Worm (Caenorhabditis elegans) whole organism, L4 larva: ENCODE results near the gene K02F6.1.

Experiments
- aly-2 ChIP-seq: sonication (generic microtip); optimal IDR thresholded peaks from 2 replicates; lab custom pipeline; 2018; ENCODE audit warnings: missing biosample characterization, missing genetic modification characterization
- ceh-62 ChIP-seq: sonication (generic microtip); optimal IDR thresholded peaks from 2 replicates; lab custom pipeline; 2017; ENCODE audit warnings: missing biosample characterization, missing genetic modification characterization
- hmg-1.1 ChIP-seq: fragments of 200-800 bp; sonication (Bioruptor generic); IDR thresholded peaks from 2 replicates; pipeline ENCODE4 v1.3.6; 2022; ENCODE audit warnings: missing genetic modification reagents, missing genetic modification characterization, missing compliant biosample characterization
- nhr-28 ChIP-seq: fragments of 150-350 bp; optimal IDR thresholded peaks from 2 replicates; lab custom pipeline; 2014; ENCODE audit warnings: missing biosample characterization, missing genetic modification characterization
- pqm-1 ChIP-seq: sonication (generic microtip); optimal IDR thresholded peaks from 2 replicates; lab custom pipeline; 2017; ENCODE audit warnings: missing biosample characterization, missing genetic modification characterization

ce11 chrII:2530496-2530895 is 23.3 kb upstream of the K02F6.1 start, which contains the start of gene K02F6.6:
- TF ChIP-seq pqm-1 (tag; lab: Kevin White, UChicago) (no peak), ceh-62 (tag; lab: Kevin White, UChicago) (no peak), hmg-1.1 (GFP tag; lab: Robert Waterston, UW) (no peak), aly-2 (tag; lab: Kevin White, UChicago) (no peak), nhr-28 (no peak)
